Fruit fly (Drosophila melanogaster) whole organism, embryonic: ENCODE results near the gene CG33269.

Source experiments
- C15 ChIP-seq: fragments of 200-800 bp; sonication (Bioruptor generic); IDR thresholded peaks from 3 replicates; pipeline ENCODE4 v1.3.6; 2022; ENCODE audit warnings: missing biosample characterization, missing genetic modification characterization
- CG1233 ChIP-seq: fragments of 200-800 bp; sonication (Bioruptor generic); optimal IDR thresholded peaks from 4 replicates; lab custom pipeline; 2018; ENCODE audit warnings: missing biosample characterization, mild to moderate bottlenecking, missing genetic modification characterization
- CG14965 ChIP-seq: fragments of 200-800 bp; sonication (Bioruptor generic); optimal IDR thresholded peaks from 2 replicates; lab custom pipeline; 2016; ENCODE audit warnings: missing biosample characterization, missing genetic modification characterization, borderline replicate concordance
- CG1529 ChIP-seq: fragments of 200-800 bp; sonication (Bioruptor generic); optimal IDR thresholded peaks from 3 replicates; lab custom pipeline; 2018; ENCODE audit warnings: missing biosample characterization, missing genetic modification characterization
- CG18476 ChIP-seq: fragments of 200-800 bp; sonication (Bioruptor generic); optimal IDR thresholded peaks from 2 replicates; lab custom pipeline; 2016; ENCODE audit warnings: missing biosample characterization, mild to moderate bottlenecking, missing genetic modification characterization
- CG34376 ChIP-seq: fragments of 200-800 bp; sonication (Bioruptor generic); optimal IDR thresholded peaks from 2 replicates; lab custom pipeline; 2018; ENCODE audit warnings: missing biosample characterization, mild to moderate bottlenecking, missing genetic modification characterization
- CG4328 ChIP-seq: fragments of 200-800 bp; sonication (Bioruptor generic); optimal IDR thresholded peaks from 3 replicates; lab custom pipeline; 2017; ENCODE audit warnings: missing biosample characterization, missing genetic modification reagents, missing genetic modification characterization
- CG43689 ChIP-seq: fragments of 200-800 bp; sonication (Bioruptor generic); IDR thresholded peaks from 2 replicates; pipeline ENCODE4 v1.3.6; 2022; ENCODE audit warnings: missing biosample characterization, missing genetic modification characterization
- CG4617 ChIP-seq: fragments of 200-800 bp; sonication (Bioruptor generic); optimal IDR thresholded peaks from 3 replicates; lab custom pipeline; 2016; ENCODE audit warnings: missing biosample characterization, missing genetic modification characterization, borderline replicate concordance
- CG5953 ChIP-seq: fragments of 200-800 bp; sonication (Bioruptor generic); IDR thresholded peaks from 2 replicates; pipeline ENCODE4 v1.3.6; 2022; ENCODE audit warnings: missing biosample characterization, missing genetic modification characterization
- CG8089 ChIP-seq: fragments of 200-800 bp; sonication (Bioruptor generic); optimal IDR thresholded peaks from 3 replicates; lab custom pipeline; 2016; ENCODE audit warnings: missing biosample characterization, missing genetic modification characterization
- CG8281 ChIP-seq: fragments of 200-800 bp; sonication (Bioruptor generic); optimal IDR thresholded peaks from 2 replicates; lab custom pipeline; 2018; ENCODE audit warnings: missing biosample characterization, mild to moderate bottlenecking, missing genetic modification characterization, moderate library complexity
- CTCF ChIP-seq: fragments of 200-800 bp; sonication (Bioruptor generic); optimal IDR thresholded peaks from 2 replicates; lab custom pipeline; 2017; ENCODE audit warnings: missing biosample characterization, mild to moderate bottlenecking, missing genetic modification characterization, moderate library complexity
- D19A ChIP-seq: fragments of 200-800 bp; optimal IDR thresholded peaks from 3 replicates; lab custom pipeline; 2019; ENCODE audit warnings: missing biosample characterization, mild to moderate bottlenecking, missing genetic modification characterization, moderate library complexity
- Drgx ChIP-seq: fragments of 200-800 bp; sonication (Bioruptor generic); IDR thresholded peaks from 2 replicates; pipeline ENCODE4 v1.3.6; 2022; ENCODE audit warnings: missing biosample characterization, missing genetic modification characterization
- ERR ChIP-seq: fragments of 200-800 bp; sonication (Bioruptor generic); optimal IDR thresholded peaks from 2 replicates; lab custom pipeline; 2016; ENCODE audit warnings: missing biosample characterization, missing genetic modification characterization
- NC2β ChIP-seq: fragments of 200-800 bp; sonication (Bioruptor generic); optimal IDR thresholded peaks from 2 replicates; lab custom pipeline; 2016; ENCODE audit warnings: missing biosample characterization, missing genetic modification characterization
- Nf-YA ChIP-seq: fragments of 200-800 bp; sonication (Bioruptor generic); IDR thresholded peaks from 2 replicates; pipeline ENCODE4 v1.3.6; 2022; ENCODE audit warnings: missing biosample characterization, missing genetic modification characterization
- Pdp1 ChIP-seq, 2 experiments: fragments of 200-800 bp; sonication (Bioruptor generic); optimal IDR thresholded peaks; 3 replicates each; lab custom pipeline; 2016; ENCODE audit warnings: missing biosample characterization in 2 of 2, missing genetic modification characterization in 2 of 2, mild to moderate bottlenecking in 1 of 2, moderate library complexity in 1 of 2
- Sry-β ChIP-seq: fragments of 200-800 bp; sonication (Bioruptor generic); optimal IDR thresholded peaks from 2 replicates; lab custom pipeline; 2018; ENCODE audit warnings: missing biosample characterization, mild to moderate bottlenecking, missing genetic modification characterization, moderate library complexity
- TFAM ChIP-seq: fragments of 200-800 bp; sonication (Bioruptor generic); optimal IDR thresholded peaks from 2 replicates; lab custom pipeline; 2017; ENCODE audit warnings: missing biosample characterization, missing genetic modification characterization, inconsistent platforms
- Vsx1 ChIP-seq: fragments of 200-800 bp; sonication (Bioruptor generic); optimal IDR thresholded peaks from 2 replicates; lab custom pipeline; 2017; ENCODE audit warnings: missing biosample characterization, mild to moderate bottlenecking, missing genetic modification characterization, missing genetic modification reagents
- ac ChIP-seq: fragments of 200-800 bp; sonication (Bioruptor generic); optimal IDR thresholded peaks from 3 replicates; lab custom pipeline; 2017; ENCODE audit warnings: missing biosample characterization, mild to moderate bottlenecking, missing genetic modification characterization
- amos ChIP-seq: fragments of 200-800 bp; sonication (Bioruptor generic); IDR thresholded peaks from 2 replicates; pipeline ENCODE4 v1.3.6; 2022; ENCODE audit warnings: missing biosample characterization, missing genetic modification characterization; ENCODE audit not compliant: partially characterized antibody
- aop ChIP-seq: fragments of 200-800 bp; sonication (Bioruptor generic); IDR thresholded peaks from 2 replicates; pipeline ENCODE4 v1.3.6; 2022; ENCODE audit warnings: missing biosample characterization, missing genetic modification characterization
- ara ChIP-seq: fragments of 200-800 bp; sonication (Bioruptor generic); IDR thresholded peaks from 2 replicates; pipeline ENCODE4 v1.3.6; 2022; ENCODE audit warnings: missing biosample characterization, missing genetic modification characterization
- btn ChIP-seq: fragments of 200-800 bp; sonication (Bioruptor generic); optimal IDR thresholded peaks from 2 replicates; lab custom pipeline; 2016; ENCODE audit warnings: missing biosample characterization, missing genetic modification characterization
- ci ChIP-seq: fragments of 200-800 bp; sonication (Bioruptor generic); IDR thresholded peaks from 3 replicates; pipeline ENCODE4 v1.3.6; 2022; ENCODE audit warnings: missing biosample characterization, missing genetic modification characterization
- crc ChIP-seq: fragments of 200-800 bp; sonication (Bioruptor generic); optimal IDR thresholded peaks from 2 replicates; lab custom pipeline; 2016; ENCODE audit warnings: missing biosample characterization, missing genetic modification characterization
- dpn ChIP-seq, 2 experiments: fragments of 200-800 bp; sonication (Bioruptor generic); optimal IDR thresholded peaks; 3 replicates each; lab custom pipeline; 2016; ENCODE audit warnings: missing biosample characterization in 2 of 2, missing genetic modification characterization in 2 of 2
- exex ChIP-seq: fragments of 200-800 bp; sonication (Bioruptor generic); optimal IDR thresholded peaks from 4 replicates; lab custom pipeline; 2018; ENCODE audit warnings: missing biosample characterization, mild to moderate bottlenecking, missing genetic modification characterization, moderate library complexity
- fd3F ChIP-seq: fragments of 200-800 bp; sonication (Bioruptor generic); optimal IDR thresholded peaks from 2 replicates; lab custom pipeline; 2018; ENCODE audit warnings: missing biosample characterization, mild to moderate bottlenecking, missing genetic modification characterization, moderate library complexity
- gce ChIP-seq: fragments of 200-800 bp; sonication (Bioruptor generic); IDR thresholded peaks from 3 replicates; pipeline ENCODE4 v1.3.6; 2022; ENCODE audit warnings: missing biosample characterization, missing genetic modification characterization
- jigr1 ChIP-seq: fragments of 200-800 bp; sonication (Bioruptor generic); IDR thresholded peaks from 3 replicates; pipeline ENCODE4 v1.3.6; 2022; ENCODE audit warnings: missing biosample characterization, missing genetic modification characterization
- jing ChIP-seq: fragments of 200-800 bp; sonication (Bioruptor generic); optimal IDR thresholded peaks from 2 replicates; lab custom pipeline; 2018; ENCODE audit warnings: missing biosample characterization, mild to moderate bottlenecking, missing genetic modification characterization
- mirr ChIP-seq: fragments of 200-800 bp; sonication (Bioruptor generic); optimal IDR thresholded peaks from 3 replicates; lab custom pipeline; 2018; ENCODE audit warnings: missing biosample characterization, mild to moderate bottlenecking, missing genetic modification characterization
- rib ChIP-seq: fragments of 200-800 bp; sonication (Bioruptor generic); IDR thresholded peaks from 2 replicates; pipeline ENCODE4 v1.3.6; 2022; ENCODE audit warnings: missing biosample characterization, missing genetic modification characterization
- ro ChIP-seq: fragments of 200-800 bp; sonication (Bioruptor generic); IDR thresholded peaks from 2 replicates; pipeline ENCODE4 v1.3.6; 2022; ENCODE audit warnings: missing biosample characterization, missing genetic modification characterization
- row ChIP-seq: fragments of 200-800 bp; sonication (Bioruptor generic); IDR thresholded peaks from 3 replicates; pipeline ENCODE4 v1.3.6; 2022; ENCODE audit warnings: missing biosample characterization, missing genetic modification characterization
- sens ChIP-seq: fragments of 200-800 bp; sonication (Bioruptor generic); peaks from one replicate; lab custom pipeline; 2016; ENCODE audit warnings: missing biosample characterization, missing genetic modification characterization
- sens-2 ChIP-seq: fragments of 200-800 bp; sonication (Bioruptor generic); IDR thresholded peaks from 2 replicates; pipeline ENCODE4 v1.3.6; 2022; ENCODE audit warnings: missing biosample characterization, missing genetic modification characterization
- sug ChIP-seq: fragments of 200-800 bp; optimal IDR thresholded peaks from 2 replicates; lab custom pipeline; 2019; ENCODE audit warnings: missing biosample characterization, mild to moderate bottlenecking, missing genetic modification characterization, moderate library complexity
- trh ChIP-seq: fragments of 200-800 bp; sonication (Bioruptor generic); optimal IDR thresholded peaks from 2 replicates; lab custom pipeline; 2016; ENCODE audit warnings: missing biosample characterization, missing genetic modification characterization

The CG33269 gene

DNA sequence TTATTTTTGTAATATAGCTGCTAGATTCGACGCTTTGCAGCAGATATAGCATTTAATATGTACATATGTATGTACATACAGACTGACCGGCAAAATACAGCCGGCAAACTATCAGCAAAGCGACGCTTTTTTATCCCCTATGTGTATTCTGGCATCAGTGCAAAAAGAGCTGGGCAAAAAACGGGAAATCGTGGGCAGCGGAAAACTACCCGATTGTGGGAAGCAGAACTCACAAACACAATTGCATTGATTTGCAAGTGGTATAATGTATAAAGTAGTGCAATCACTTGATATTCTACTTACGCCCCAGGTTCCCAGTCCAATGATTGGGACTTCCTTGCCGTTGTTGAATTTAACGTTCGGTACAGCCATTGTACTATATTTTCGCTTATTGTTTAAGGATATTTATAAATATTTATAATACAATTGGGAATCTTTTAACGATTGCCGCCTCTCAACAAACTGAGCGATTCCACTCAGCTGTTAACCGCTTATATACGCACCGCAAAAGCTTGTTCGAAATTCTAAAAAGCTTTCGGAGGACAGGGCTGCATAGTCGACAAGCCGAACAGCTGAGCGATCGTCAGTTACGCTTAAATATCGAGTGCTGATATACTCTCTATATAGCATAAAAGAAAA is 41.4 kb upstream of the CG33269 start (continued):
- TF ChIP-seq CG8089 (GFP tag; lab: Kevin White, UChicago), result no peak

DNA sequence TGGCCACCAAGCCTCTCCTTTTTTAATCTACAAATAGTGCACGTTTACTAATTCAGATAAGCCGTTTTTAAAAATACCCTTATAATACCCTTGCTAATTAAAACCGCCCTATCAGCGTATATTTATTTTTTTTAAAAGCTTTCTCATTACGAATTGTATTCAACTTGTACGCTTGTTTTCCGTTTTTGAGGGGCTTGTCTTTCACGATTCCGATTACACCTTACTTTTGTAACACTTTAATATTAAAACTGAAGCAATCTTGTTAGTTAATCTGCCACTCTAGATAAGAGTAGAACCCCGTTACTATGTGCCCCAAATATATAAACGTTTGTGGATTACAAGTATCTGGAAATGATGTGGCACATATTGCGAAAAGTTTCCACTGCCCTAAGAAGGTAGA is 40.8 kb upstream of the CG33269 start:
- TF ChIP-seq crc (no peak), ci (GFP tag; lab: Robert Waterston, UW) (no peak), aop (GFP tag; lab: Robert Waterston, UW) (no peak), sens-2 (no peak), CG8281 (tag; lab: Kevin White, UChicago) (no peak), amos (GFP tag; lab: Robert Waterston, UW) (no peak), Nf-YA (GFP tag; lab: Robert Waterston, UW) (no peak), Sry-β (GFP tag; lab: Kevin White, UChicago) (no peak), fd3F (GFP tag; lab: Kevin White, UChicago) (no peak), trh (GFP tag; lab: Kevin White, UChicago) (no peak), TFAM (GFP tag; lab: Kevin White, UChicago) (no peak), NC2β (GFP tag; lab: Kevin White, UChicago) (no peak), sug (peak; percentile 44), D19A (tag; lab: Kevin White, UChicago) (peak; percentile 41), CG43689 (no peak), sens (GFP tag; lab: Kevin White, UChicago) (peak; percentile 2), ac (GFP tag; lab: Kevin White, UChicago) (no peak), CTCF (GFP tag; lab: Kevin White, UChicago) (no peak), CG18476 (no peak), dpn (GFP tag; optimal IDR thresholded peaks at IDR 0.05; lab: Kevin White, UChicago) (no peak), CG4617 (GFP tag; lab: Kevin White, UChicago) (no peak), exex (tag; lab: Kevin White, UChicago) (peak; percentile 83), C15 (GFP tag; lab: Robert Waterston, UW) (no peak), ro (GFP tag; lab: Robert Waterston, UW) (no peak), mirr (GFP tag; lab: Kevin White, UChicago) (peak; percentile 51), CG1529 (GFP tag; lab: Kevin White, UChicago) (no peak), CG34376 (GFP tag; lab: Kevin White, UChicago) (peak; percentile 23), ara (GFP tag; lab: Robert Waterston, UW) (no peak), jigr1 (GFP tag; lab: Robert Waterston, UW) (no peak), CG4328 (no peak), CG1233 (GFP tag; lab: Kevin White, UChicago) (no peak), CG14965 (no peak), btn (GFP tag; lab: Kevin White, UChicago) (no peak), CG5953 (no peak), gce (GFP tag; lab: Robert Waterston, UW) (no peak), rib (GFP tag; lab: Robert Waterston, UW) (no peak), Pdp1 (GFP tag; optimal IDR thresholded peaks at IDR 0.05; lab: Kevin White, UChicago) (peak in 1 of 2 experiments; percentile 13), Drgx (GFP tag; lab: Robert Waterston, UW) (no peak), ERR (GFP tag; lab: Kevin White, UChicago) (no peak), jing (GFP tag; lab: Kevin White, UChicago) (no peak), Vsx1 (GFP tag; lab: Kevin White, UChicago) (peak; percentile 0), row (no peak)
